Worm (Caenorhabditis elegans) whole organism, L4/young adult: ENCODE data around the gene hal-3.

Experiments
- W03F9.2 ChIP-seq: fragments of 150-350 bp; optimal IDR thresholded peaks from 2 replicates; lab custom pipeline; 2014; ENCODE audit warnings: missing biosample characterization, missing genetic modification characterization
- dao-5 ChIP-seq: sonication (generic microtip); optimal IDR thresholded peaks from 2 replicates; lab custom pipeline; 2016; ENCODE audit warnings: missing genotype, missing genetic modification characterization, moderate library complexity, missing compliant biosample characterization
- him-1 ChIP-seq: sonication (generic microtip); optimal IDR thresholded peaks from 2 replicates; lab custom pipeline; 2016; ENCODE audit warnings: missing genotype, missing genetic modification reagents, missing genetic modification characterization, missing compliant biosample characterization

- TF ChIP-seq him-1 (tag; lab: Kevin White, UChicago) (no peak), dao-5 (no peak), W03F9.2 (no peak)
Measured at ce11 chrII:9652919-9653318, 36.0 kb upstream of the hal-3 start, which contains the start of gene ZK1307.3.
